Fruit fly (Drosophila melanogaster): Measurements from ENCODE around the gene CG13658.

- TF ChIP-seq h (optimal IDR thresholded peaks at IDR 0.05): no peak
- TF ChIP-seq psq (optimal IDR thresholded peaks at IDR 0.05): no peak
- no peak for TF ChIP-seq insv (optimal IDR thresholded peaks at IDR 0.05)
- no peak for TF ChIP-seq ttk (optimal IDR thresholded peaks at IDR 0.05)
These were observed 20.5 kb upstream of the CG13658 start for dm6 chr3R:25266751-25267150.

Data from Kc167 (cell line).